Fruit fly (Drosophila melanogaster): ENCODE results near the gene Obp83a.

Obp83a gene

DNA sequence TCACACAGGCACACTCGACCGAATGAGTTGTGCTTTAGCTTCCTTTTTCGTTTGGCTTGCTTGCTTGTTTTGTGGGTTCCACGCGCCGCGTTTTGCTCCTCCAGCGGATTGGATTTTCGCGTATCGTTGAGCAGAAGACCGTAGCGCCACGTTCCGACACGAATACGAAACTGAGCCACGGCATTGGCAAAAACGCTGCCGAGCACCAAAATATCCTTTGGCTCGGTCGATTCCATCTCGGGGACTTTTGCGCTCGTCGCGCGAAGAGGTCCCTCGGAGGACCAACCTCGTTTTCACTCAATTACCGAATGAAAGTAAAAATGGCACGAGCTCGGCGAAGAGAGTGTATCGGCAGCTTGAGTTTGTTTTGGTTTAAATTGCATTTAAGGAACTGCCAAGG, 15.7 kb downstream of the Obp83a start, which contains the start of gene side-III (continued):
- TF ChIP-seq CG6689 (GFP tag; IDR thresholded peaks at IDR 0.05) (no peak), Poxn (GFP tag; IDR thresholded peaks at IDR 0.05) (no peak), CG31388 (GFP tag; optimal IDR thresholded peaks at IDR 0.05) (no peak), bigmax (GFP tag; optimal IDR thresholded peaks at IDR 0.05) (no peak)

DNA sequence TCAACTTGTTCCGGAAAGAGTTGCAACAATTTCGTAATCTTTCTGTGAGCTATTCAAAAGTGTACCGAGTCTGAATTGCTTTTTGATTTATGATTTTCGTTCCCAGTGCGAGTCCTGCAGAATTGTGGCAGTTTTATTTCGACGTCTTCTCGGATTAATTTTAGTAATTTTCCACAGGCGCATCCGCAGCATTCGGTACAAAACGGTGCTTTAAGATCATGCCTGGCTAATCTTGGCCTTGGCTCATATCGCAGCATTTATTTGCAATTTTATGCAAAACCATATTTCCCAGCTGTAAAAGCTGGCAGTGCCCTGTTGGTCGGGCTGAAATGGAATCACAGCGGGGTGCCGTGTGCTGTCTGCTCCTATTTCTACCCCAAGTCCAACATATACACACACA, 37.3 kb downstream of the Obp83a start:
- TF ChIP-seq Ets65A (GFP tag) (peak; percentile 91), ham (GFP tag; IDR thresholded peaks at IDR 0.05) (no peak)

DNA sequence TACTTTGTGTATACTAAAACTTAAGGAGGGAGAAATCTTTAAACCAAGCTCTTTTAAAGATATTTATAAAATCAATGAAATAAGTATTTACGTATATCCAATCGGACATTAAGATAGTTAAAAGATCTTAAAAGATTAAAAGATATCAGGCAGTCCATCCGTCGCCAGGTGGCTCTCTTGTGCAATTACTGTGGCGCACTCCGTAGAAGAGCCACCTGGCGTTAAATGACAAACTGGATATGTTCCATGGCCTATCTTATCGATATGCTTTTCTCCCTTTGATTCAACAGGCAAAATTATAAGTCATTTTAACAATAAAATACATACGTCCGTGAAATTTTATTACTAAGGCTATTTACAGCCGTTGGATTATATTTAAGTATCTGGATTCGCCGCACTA, 47.2 kb downstream of the Obp83a start:
- TF ChIP-seq CTCF (GFP tag; optimal IDR thresholded peaks at IDR 0.05) (peak; percentile 81), CG5180 (GFP tag; optimal IDR thresholded peaks at IDR 0.05) (no peak)

DNA sequence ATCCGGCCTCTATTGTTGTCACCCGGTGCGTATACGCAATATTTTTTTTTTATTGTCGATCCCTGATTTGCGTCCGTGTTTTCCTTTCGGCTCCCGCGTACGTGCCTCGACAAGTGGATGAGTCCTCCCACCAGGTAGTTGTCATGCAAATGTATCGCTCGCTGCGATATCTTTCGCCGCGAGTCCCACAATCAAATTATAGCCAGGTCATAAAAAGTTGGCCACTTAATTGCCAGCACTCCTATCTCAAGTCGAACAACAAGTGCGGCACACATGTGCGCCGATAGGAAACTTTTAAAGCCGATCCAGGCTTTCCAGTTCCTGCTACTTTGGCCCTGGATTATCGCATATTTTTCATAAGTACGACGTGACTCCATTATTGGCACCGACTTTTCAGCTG, 50.4 kb downstream of the Obp83a start:
- TF ChIP-seq CrebB (tag; optimal IDR thresholded peaks at IDR 0.05) (no peak), Ets65A (GFP tag) (peak; percentile 91)

Measured in whole organism, embryonic.